Worm (Caenorhabditis elegans): ENCODE measurements around the gene K10H10.10.

Gene K10H10.10

ce11 chrII:14483813-14484212, 23.8 kb upstream of the K10H10.10 start:
- no peak for TF ChIP-seq elt-3 (tag; optimal IDR thresholded peaks at IDR 0.05)
- TF ChIP-seq mbf-1 (tag; optimal IDR thresholded peaks at IDR 0.05), result no peak
- TF ChIP-seq unc-55 (GFP tag; optimal IDR thresholded peaks at IDR 0.05), result no peak
- no peak for TF ChIP-seq nhr-129 (tag; optimal IDR thresholded peaks at IDR 0.05)
- no peak for TF ChIP-seq aly-2 (tag; optimal IDR thresholded peaks at IDR 0.05)
- TF ChIP-seq mdl-1 (tag; optimal IDR thresholded peaks at IDR 0.05), result no peak
- TF ChIP-seq R02D3.7 (tag; optimal IDR thresholded peaks at IDR 0.05), result no peak
- TF ChIP-seq zag-1 (tag; optimal IDR thresholded peaks at IDR 0.05), result no peak
- TF ChIP-seq ama-1 (optimal IDR thresholded peaks at IDR 0.05), result no peak
- TF ChIP-seq peb-1 (tag; optimal IDR thresholded peaks at IDR 0.05), result no peak
- no peak for TF ChIP-seq sma-9 (GFP tag; optimal IDR thresholded peaks at IDR 0.05)
- no peak for TF ChIP-seq sma-9 (tag; optimal IDR thresholded peaks at IDR 0.05)
- no peak for TF ChIP-seq Y55F3AM.14 (GFP tag; optimal IDR thresholded peaks at IDR 0.05)
- no peak for TF ChIP-seq blmp-1 (tag; optimal IDR thresholded peaks at IDR 0.05; ENCODE audit: insufficient read depth)
- TF ChIP-seq nhr-23 (tag; optimal IDR thresholded peaks at IDR 0.05), result no peak

DNA sequence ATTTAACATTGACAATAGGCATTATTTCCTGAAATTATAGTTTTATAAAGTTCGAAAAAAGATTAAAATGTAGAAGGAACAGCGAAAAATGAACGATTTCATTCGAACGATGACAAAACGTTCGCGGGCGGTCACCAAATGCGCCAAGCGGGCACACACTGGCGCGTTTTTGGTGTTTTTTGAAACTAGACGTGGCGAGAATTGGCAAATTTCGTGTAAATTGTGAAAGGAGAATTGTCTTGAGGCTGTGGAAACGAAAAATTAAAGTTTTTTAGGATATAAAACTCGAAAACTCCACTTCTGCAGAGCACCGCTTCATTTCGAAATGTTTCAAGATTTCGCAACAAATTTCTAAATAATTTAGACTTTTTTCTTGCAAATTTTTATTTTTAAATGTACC, 18.9 kb upstream of the K10H10.10 start, which contains the start of gene usp-14:
Gene usp-14, minus strand, starts transcription at position 28 of the 400 bp plus-strand sequence.
- peak; percentile 57 for TF ChIP-seq nhr-25 (tag; optimal IDR thresholded peaks at IDR 0.05)
- peak; percentile 21 for TF ChIP-seq nhr-21 (tag; optimal IDR thresholded peaks at IDR 0.05)
- peak; percentile 26 for TF ChIP-seq sma-3 (GFP tag; optimal IDR thresholded peaks at IDR 0.05)
- peak; percentile 42 for TF ChIP-seq F13H6.1 (tag; optimal IDR thresholded peaks at IDR 0.05)
- TF ChIP-seq skn-1 (tag; optimal IDR thresholded peaks at IDR 0.05), result peak; percentile 71
- TF ChIP-seq sma-9 (GFP tag; optimal IDR thresholded peaks at IDR 0.05), result peak; percentile 19
- TF ChIP-seq sma-9 (tag; optimal IDR thresholded peaks at IDR 0.05), result no peak
- TF ChIP-seq nhr-12 (tag; optimal IDR thresholded peaks at IDR 0.05), result no peak
- TF ChIP-seq lsy-2 (tag; optimal IDR thresholded peaks at IDR 0.05), result peak; percentile 48 to 78
- TF ChIP-seq crh-2 (tag; optimal IDR thresholded peaks at IDR 0.05), result peak; percentile 90
- TF ChIP-seq nhr-6 (tag; optimal IDR thresholded peaks at IDR 0.05), result no peak
- TF ChIP-seq nhr-129 (tag; optimal IDR thresholded peaks at IDR 0.05), result peak; percentile 43
- TF ChIP-seq unc-55 (GFP tag; optimal IDR thresholded peaks at IDR 0.05), result peak; percentile 49
- peak; percentile 72 for TF ChIP-seq C34F6.9 (tag; optimal IDR thresholded peaks at IDR 0.05)
- no peak for TF ChIP-seq elt-3 (tag; optimal IDR thresholded peaks at IDR 0.05)
- peak; percentile 14 for TF ChIP-seq lin-11 (tag; optimal IDR thresholded peaks at IDR 0.05)
- TF ChIP-seq nhr-10 (tag; optimal IDR thresholded peaks at IDR 0.05), result no peak
- peak; percentile 23 for TF ChIP-seq fos-1 (tag; optimal IDR thresholded peaks at IDR 0.05)
- peak; percentile 82 for TF ChIP-seq gmeb-1 (tag; optimal IDR thresholded peaks at IDR 0.05)
- TF ChIP-seq snpc-4 (tag; optimal IDR thresholded peaks at IDR 0.05), result peak; percentile 14

- TF ChIP-seq nhr-25 (tag; optimal IDR thresholded peaks at IDR 0.05), result peak; percentile 17
- TF ChIP-seq sma-9 (GFP tag; optimal IDR thresholded peaks at IDR 0.05), result peak; percentile 57
- no peak for TF ChIP-seq sma-9 (tag; optimal IDR thresholded peaks at IDR 0.05)
- TF ChIP-seq gmeb-1 (tag; optimal IDR thresholded peaks at IDR 0.05), result peak; percentile 27
- TF ChIP-seq unc-55 (GFP tag; optimal IDR thresholded peaks at IDR 0.05), result peak; percentile 13
- peak; percentile 14 for TF ChIP-seq skn-1 (tag; optimal IDR thresholded peaks at IDR 0.05)
- TF ChIP-seq lin-39 (tag; optimal IDR thresholded peaks at IDR 0.05), result no peak
- TF ChIP-seq fos-1 (tag; optimal IDR thresholded peaks at IDR 0.05), result peak; percentile 78
- peak; percentile 27 for TF ChIP-seq C34F6.9 (tag; optimal IDR thresholded peaks at IDR 0.05)
- no peak for TF ChIP-seq nhr-237 (tag; optimal IDR thresholded peaks at IDR 0.05)
- peak; percentile 33 for TF ChIP-seq F13H6.1 (tag; optimal IDR thresholded peaks at IDR 0.05)
- no peak for TF ChIP-seq nhr-129 (tag; optimal IDR thresholded peaks at IDR 0.05)
- TF ChIP-seq crh-2 (tag; optimal IDR thresholded peaks at IDR 0.05), result peak; percentile 92
- TF ChIP-seq blmp-1 (tag; optimal IDR thresholded peaks at IDR 0.05; ENCODE audit: insufficient read depth), result peak; percentile 94
- TF ChIP-seq lin-13 (GFP tag; optimal IDR thresholded peaks at IDR 0.05), result peak; percentile 30
- peak in 1 of 2 experiments; percentile 51 for TF ChIP-seq lsy-2 (tag; optimal IDR thresholded peaks at IDR 0.05)
- no peak for TF ChIP-seq lin-11 (tag; optimal IDR thresholded peaks at IDR 0.05)
These were observed 18.2 kb upstream of the K10H10.10 start, which contains the start of gene vnut-1 for ce11 chrII:14489407-14489806. vnut-1 (plus strand) TSS chrII:14489802.

DNA sequence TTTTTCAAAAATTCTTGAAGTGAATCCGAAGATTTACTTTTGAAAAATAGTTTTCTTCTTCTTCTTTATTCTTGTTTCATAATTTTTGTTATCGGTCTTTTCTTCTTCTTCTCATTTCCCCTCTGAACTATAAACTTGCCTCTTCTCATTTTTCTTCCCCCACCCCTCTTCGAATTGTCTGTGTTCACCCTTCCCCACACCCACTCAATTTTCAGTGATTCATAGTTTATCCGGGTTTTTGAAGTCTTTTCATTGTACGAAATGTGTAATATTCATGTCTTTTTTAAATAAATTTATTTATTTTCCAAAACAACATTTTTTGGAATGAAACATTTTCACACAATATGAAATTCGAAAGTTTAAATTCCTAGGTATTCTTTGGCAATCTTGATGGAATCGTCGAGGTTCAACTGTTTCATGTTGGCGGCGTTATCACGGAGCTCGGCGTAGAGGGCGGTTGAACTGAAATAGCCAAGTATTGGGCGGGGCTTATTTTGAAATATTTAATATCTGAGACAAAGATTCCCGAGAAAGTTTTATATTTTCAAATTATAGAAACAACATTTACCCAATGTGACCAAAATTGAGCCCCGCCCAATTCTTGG, 14.9 kb upstream of the K10H10.10 start:
- peak; percentile 59 for TF ChIP-seq ama-1 (optimal IDR thresholded peaks at IDR 0.05)
- no peak for TF ChIP-seq sem-4 (tag; optimal IDR thresholded peaks at IDR 0.05)
